Worm (Caenorhabditis elegans) whole organism, early embryonic: ENCODE measurements around the gene ZK1290.13.

ENCODE experiments used
- B0310.2 ChIP-seq: sonication (generic microtip); optimal IDR thresholded peaks from 2 replicates; lab custom pipeline; 2016; ENCODE audit warnings: mild to moderate bottlenecking, missing genetic modification characterization, missing compliant biosample characterization
- F13C5.2 ChIP-seq: sonication (generic microtip); optimal IDR thresholded peaks from 2 replicates; lab custom pipeline; 2017; ENCODE audit warnings: mild to moderate bottlenecking, missing genetic modification characterization, inconsistent platforms, missing compliant biosample characterization
- aly-1 ChIP-seq: sonication (generic microtip); optimal IDR thresholded peaks from 2 replicates; lab custom pipeline; 2016; ENCODE audit warnings: missing genetic modification characterization, missing compliant biosample characterization
- ama-1 ChIP-seq: fragments of 150-350 bp; optimal IDR thresholded peaks from 2 replicates; lab custom pipeline; 2014
- ceh-13 ChIP-seq: fragments of 200-800 bp; sonication (Bioruptor generic); optimal IDR thresholded peaks from 2 replicates; lab custom pipeline; 2018; ENCODE audit warnings: mild to moderate bottlenecking, missing genetic modification characterization, missing compliant biosample characterization
- ceh-36 ChIP-seq: sonication (generic microtip); optimal IDR thresholded peaks from 2 replicates; lab custom pipeline; 2016; ENCODE audit warnings: missing genetic modification characterization, inconsistent platforms, missing compliant biosample characterization
- ets-7 ChIP-seq: sonication (generic microtip); optimal IDR thresholded peaks from 2 replicates; lab custom pipeline; 2016; ENCODE audit warnings: missing genotype, missing genetic modification characterization, missing compliant biosample characterization
- flt-1 ChIP-seq: fragments of 200-800 bp; sonication (Bioruptor generic); IDR thresholded peaks from 2 replicates; pipeline ENCODE4 v1.3.6; 2022; ENCODE audit warnings: missing genetic modification characterization, missing compliant biosample characterization
- hmbx-1 ChIP-seq: sonication (generic microtip); optimal IDR thresholded peaks from 2 replicates; lab custom pipeline; 2016; ENCODE audit warnings: mild to moderate bottlenecking, missing genetic modification characterization, missing compliant biosample characterization
- hmg-4 ChIP-seq: fragments of 200-800 bp; sonication (Bioruptor generic); optimal IDR thresholded peaks from 2 replicates; lab custom pipeline; 2018; ENCODE audit warnings: mild to moderate bottlenecking, missing genetic modification characterization, missing compliant biosample characterization
- hnd-1 ChIP-seq: sonication (generic microtip); optimal IDR thresholded peaks from 2 replicates; lab custom pipeline; 2016; ENCODE audit warnings: missing genetic modification characterization, missing compliant biosample characterization
- pes-1 ChIP-seq: fragments of 200-800 bp; sonication (Bioruptor generic); IDR thresholded peaks from 2 replicates; pipeline ENCODE4 v1.3.6; 2022; ENCODE audit warnings: missing genetic modification reagents, missing genetic modification characterization, missing compliant biosample characterization
- scrt-1 ChIP-seq: fragments of 200-800 bp; sonication (Bioruptor generic); IDR thresholded peaks from 2 replicates; pipeline ENCODE4 v1.3.6; 2022; ENCODE audit warnings: missing genetic modification characterization, missing compliant biosample characterization
- sea-1 ChIP-seq: fragments of 200-800 bp; sonication (Bioruptor generic); conservative IDR thresholded peaks from 2 replicates; pipeline ENCODE4 v1.3.6; 2022; ENCODE audit warnings: missing genetic modification characterization, missing compliant biosample characterization
- tbx-11 ChIP-seq: fragments of 200-800 bp; sonication (Bioruptor generic); IDR thresholded peaks from 2 replicates; pipeline ENCODE4 v1.3.6; 2022; ENCODE audit warnings: missing genetic modification characterization, missing compliant biosample characterization
- tbx-37 ChIP-seq: fragments of 200-800 bp; sonication (Bioruptor generic); conservative IDR thresholded peaks from 2 replicates; pipeline ENCODE4 v1.3.6; 2022; ENCODE audit warnings: missing genetic modification reagents, missing genetic modification characterization, missing compliant biosample characterization
- tra-4 ChIP-seq: sonication (generic microtip); optimal IDR thresholded peaks from 2 replicates; lab custom pipeline; 2017; ENCODE audit warnings: missing genetic modification characterization, missing compliant biosample characterization

The ZK1290.13 gene

DNA sequence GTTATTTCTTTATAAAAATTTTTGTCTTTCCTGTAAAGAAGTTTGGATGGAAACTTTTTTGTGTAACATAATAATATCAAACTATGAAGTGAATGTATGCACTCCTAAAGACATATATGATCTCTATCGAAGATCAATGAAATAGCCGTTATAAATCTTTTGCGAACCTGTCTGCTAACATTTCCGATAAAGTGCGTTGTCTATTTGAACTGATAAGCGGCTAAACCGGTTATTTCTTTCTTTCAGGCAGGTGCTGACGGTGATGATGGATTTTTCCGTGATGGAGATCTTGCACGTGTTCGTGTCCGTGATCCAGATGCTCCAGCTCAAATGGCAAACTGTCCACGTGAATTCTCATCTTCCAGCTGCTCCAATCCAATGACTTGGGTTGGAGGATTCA lies 3.3 kb upstream of the ZK1290.13 start:
- TF ChIP-seq ets-7 (tag; lab: Kevin White, UChicago) (no peak), ama-1 (no peak), hmg-4 (GFP tag; lab: Kevin White, UChicago) (no peak), F13C5.2 (tag; lab: Kevin White, UChicago) (no peak), tbx-37 (GFP tag; lab: Robert Waterston, UW) (no peak), tbx-11 (no peak)

DNA sequence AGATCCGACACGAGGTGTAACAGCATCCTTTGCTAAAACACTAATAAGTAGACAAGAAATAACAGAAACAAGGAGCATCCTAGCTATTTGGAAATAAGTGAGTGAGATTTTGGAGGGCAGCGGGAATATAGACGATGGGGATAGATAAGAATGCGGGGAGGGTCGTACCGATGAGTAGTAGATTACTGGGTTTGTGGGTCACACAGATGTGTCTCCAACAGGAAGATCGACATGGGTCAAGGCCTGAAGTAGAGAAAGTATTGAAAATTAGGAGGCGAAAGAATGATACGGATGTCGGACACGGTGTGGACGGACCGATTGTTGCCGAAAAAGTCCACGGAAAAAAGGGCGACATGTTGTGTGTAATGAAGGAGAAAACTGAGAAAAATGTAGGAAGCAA lies 437 bp upstream of the ZK1290.13 start, which contains the start of gene wrt-10:
Gene wrt-10, minus strand, starts transcription at position 195 of the 400 bp plus-strand sequence.
- no peak for TF ChIP-seq ceh-36 (tag; lab: Kevin White, UChicago)
- TF ChIP-seq tbx-11: no peak
- TF ChIP-seq B0310.2: no peak

DNA sequence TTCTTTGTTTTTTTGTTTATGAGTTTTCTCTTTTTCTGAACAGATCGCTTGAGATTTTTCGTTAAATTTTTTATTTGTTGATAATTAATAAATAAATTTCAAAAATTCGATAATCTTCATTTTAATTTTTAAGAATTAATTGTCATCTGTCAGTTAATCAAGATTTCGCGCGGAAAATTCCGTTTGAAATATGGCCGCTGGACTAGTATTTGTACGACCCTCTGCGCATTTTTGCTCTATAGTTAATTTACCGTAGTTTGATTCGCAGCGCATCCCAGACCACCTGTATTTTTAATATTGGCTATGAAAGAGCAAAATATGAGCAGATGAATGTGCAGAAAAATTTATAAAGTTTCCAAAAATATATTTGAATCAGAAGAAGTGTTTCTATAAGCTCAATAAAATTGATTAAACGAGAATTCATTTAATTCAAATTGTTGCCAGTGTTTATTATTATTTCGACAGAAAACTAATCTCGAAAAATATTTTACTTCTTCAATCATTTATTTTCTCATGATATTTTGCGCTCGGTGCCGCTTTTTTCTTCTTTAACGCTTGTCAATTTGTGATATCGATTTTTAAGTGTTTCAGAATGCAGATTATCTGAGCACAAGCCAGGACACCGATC lies 2.9 kb downstream of the ZK1290.13 start, which contains the start of gene nfi-1:
Gene nfi-1, plus strand, starts transcription at position 578 of the 628 bp plus-strand sequence.
- no peak for TF ChIP-seq sea-1 (GFP tag; lab: Robert Waterston, UW)
- TF ChIP-seq hmg-4 (GFP tag; lab: Kevin White, UChicago): no peak
- no peak for TF ChIP-seq ceh-36 (tag; lab: Kevin White, UChicago)
- no peak for TF ChIP-seq flt-1 (GFP tag; lab: Robert Waterston, UW)
- no peak for TF ChIP-seq tbx-11
- TF ChIP-seq ets-7 (tag; lab: Kevin White, UChicago): no peak
- TF ChIP-seq F13C5.2 (tag; lab: Kevin White, UChicago): no peak
- TF ChIP-seq tra-4 (tag; lab: Kevin White, UChicago): no peak
- no peak for TF ChIP-seq hnd-1 (tag; lab: Kevin White, UChicago)
- TF ChIP-seq aly-1 (tag; lab: Kevin White, UChicago): no peak
- no peak for TF ChIP-seq pes-1 (GFP tag; lab: Robert Waterston, UW)
- TF ChIP-seq ceh-13: no peak
- TF ChIP-seq scrt-1 (GFP tag; lab: Robert Waterston, UW): no peak
- no peak for TF ChIP-seq tbx-37 (GFP tag; lab: Robert Waterston, UW)
- TF ChIP-seq ama-1: no peak
- TF ChIP-seq hmbx-1 (tag; lab: Kevin White, UChicago): no peak
- TF ChIP-seq B0310.2: no peak

DNA sequence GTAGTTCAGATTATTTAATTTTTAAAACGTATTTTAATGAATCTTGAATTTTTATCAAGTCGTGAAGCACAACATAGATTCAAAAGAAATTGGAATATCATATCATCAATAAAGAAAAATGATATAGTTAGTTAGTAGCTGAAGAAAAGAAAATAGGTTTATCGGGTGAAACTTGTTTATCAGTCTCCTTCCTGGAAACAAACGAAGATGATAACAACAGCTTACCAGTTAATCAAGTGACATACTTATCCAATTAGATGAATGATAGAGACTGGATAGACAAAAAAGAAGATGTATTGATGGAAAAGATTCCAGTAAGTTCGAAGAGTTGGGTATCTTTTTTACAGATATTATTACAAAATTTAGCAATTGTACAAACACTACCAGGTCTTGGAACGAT lies 8.1 kb downstream of the ZK1290.13 start:
- TF ChIP-seq ama-1: no peak
- no peak for TF ChIP-seq tbx-37 (GFP tag; lab: Robert Waterston, UW)
- no peak for TF ChIP-seq ceh-13
- no peak for TF ChIP-seq sea-1 (GFP tag; lab: Robert Waterston, UW)
- TF ChIP-seq hmbx-1 (tag; lab: Kevin White, UChicago): no peak
- no peak for TF ChIP-seq hmg-4 (GFP tag; lab: Kevin White, UChicago)
- TF ChIP-seq ceh-36 (tag; lab: Kevin White, UChicago): no peak
- TF ChIP-seq hnd-1 (tag; lab: Kevin White, UChicago): no peak
- TF ChIP-seq ets-7 (tag; lab: Kevin White, UChicago): no peak
- no peak for TF ChIP-seq tbx-11
- no peak for TF ChIP-seq flt-1 (GFP tag; lab: Robert Waterston, UW)
- TF ChIP-seq aly-1 (tag; lab: Kevin White, UChicago): no peak
- no peak for TF ChIP-seq pes-1 (GFP tag; lab: Robert Waterston, UW)
- no peak for TF ChIP-seq F13C5.2 (tag; lab: Kevin White, UChicago)
- no peak for TF ChIP-seq scrt-1 (GFP tag; lab: Robert Waterston, UW)
- TF ChIP-seq tra-4 (tag; lab: Kevin White, UChicago): no peak
- no peak for TF ChIP-seq B0310.2

DNA sequence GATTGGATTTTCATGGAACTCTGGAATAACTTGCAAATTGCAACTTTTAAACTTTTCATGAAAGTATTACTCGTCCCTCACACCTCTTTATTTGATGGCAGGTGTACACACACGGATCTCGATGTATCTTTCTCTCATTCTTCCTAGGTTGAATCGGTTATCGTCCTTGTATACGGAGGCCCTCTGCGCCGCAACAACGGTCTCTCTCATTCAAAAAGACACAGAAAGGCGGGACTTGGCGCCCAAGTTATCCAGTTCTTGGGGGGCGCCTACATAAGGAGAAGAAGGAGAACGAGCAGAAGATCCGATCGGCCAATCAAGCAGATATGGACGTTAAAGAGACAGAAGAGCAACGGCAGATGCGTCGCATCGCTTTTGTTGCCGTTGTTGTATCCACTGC lies 9.0 kb downstream of the ZK1290.13 start, which contains the start of gene rol-8:
Gene rol-8, plus strand, starts transcription at position 301 of the 400 bp plus-strand sequence.
- TF ChIP-seq scrt-1 (GFP tag; lab: Robert Waterston, UW): no peak
- no peak for TF ChIP-seq ets-7 (tag; lab: Kevin White, UChicago)
- no peak for TF ChIP-seq ceh-13
- no peak for TF ChIP-seq hmbx-1 (tag; lab: Kevin White, UChicago)
- TF ChIP-seq tbx-11: no peak
- TF ChIP-seq sea-1 (GFP tag; lab: Robert Waterston, UW): no peak
- no peak for TF ChIP-seq tbx-37 (GFP tag; lab: Robert Waterston, UW)
- no peak for TF ChIP-seq ceh-36 (tag; lab: Kevin White, UChicago)
- no peak for TF ChIP-seq ama-1
- TF ChIP-seq hnd-1 (tag; lab: Kevin White, UChicago): no peak
- no peak for TF ChIP-seq aly-1 (tag; lab: Kevin White, UChicago)
- no peak for TF ChIP-seq hmg-4 (GFP tag; lab: Kevin White, UChicago)

DNA sequence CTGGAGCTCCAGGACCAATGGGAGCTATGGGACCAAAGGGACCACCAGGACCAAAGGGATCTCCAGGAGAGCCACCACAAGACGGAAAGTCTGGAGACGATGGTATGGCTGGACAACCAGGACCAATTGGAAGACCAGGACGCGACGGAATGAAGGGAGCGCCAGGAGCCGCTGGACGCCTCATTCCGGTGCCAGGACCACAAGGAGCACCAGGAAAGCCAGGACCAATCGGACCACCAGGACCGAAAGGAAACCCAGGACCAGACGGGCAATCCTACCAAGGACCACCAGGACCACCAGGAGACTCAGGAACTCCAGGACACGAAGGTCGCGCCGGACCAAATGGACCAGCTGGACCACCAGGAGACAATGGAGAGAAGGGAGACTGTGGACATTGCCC lies 10.0 kb downstream of the ZK1290.13 start:
- TF ChIP-seq hmbx-1 (tag; lab: Kevin White, UChicago) (no peak), hnd-1 (tag; lab: Kevin White, UChicago) (no peak), aly-1 (tag; lab: Kevin White, UChicago) (no peak), ama-1 (no peak), B0310.2 (no peak), tra-4 (tag; lab: Kevin White, UChicago) (no peak), pes-1 (GFP tag; lab: Robert Waterston, UW) (no peak), scrt-1 (GFP tag; lab: Robert Waterston, UW) (no peak), F13C5.2 (tag; lab: Kevin White, UChicago) (no peak), hmg-4 (GFP tag; lab: Kevin White, UChicago) (no peak)

DNA sequence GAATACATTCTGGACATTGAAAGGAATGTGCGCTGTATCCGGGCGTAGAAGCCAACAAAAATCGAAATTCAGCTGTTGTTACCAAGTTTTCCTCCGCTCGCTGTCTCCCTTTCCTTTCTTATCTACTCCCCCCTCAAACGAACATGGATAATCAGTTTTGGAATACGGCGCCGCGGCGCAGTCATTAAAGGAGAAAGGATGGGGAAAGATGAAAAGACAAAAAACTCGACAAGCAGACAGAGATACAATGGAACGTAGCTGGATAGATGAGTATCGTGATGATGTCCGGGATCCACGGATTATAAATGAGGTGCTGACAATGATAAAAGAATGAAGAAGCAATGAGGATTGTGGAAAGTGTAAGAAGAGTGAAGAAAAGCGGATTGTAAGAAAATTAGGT lies 10.6 kb downstream of the ZK1290.13 start:
- TF ChIP-seq ceh-13 (no peak), hmbx-1 (tag; lab: Kevin White, UChicago) (no peak), sea-1 (GFP tag; lab: Robert Waterston, UW) (no peak), ama-1 (no peak), aly-1 (tag; lab: Kevin White, UChicago) (no peak), hnd-1 (tag; lab: Kevin White, UChicago) (no peak)
